Worm (Caenorhabditis elegans) whole organism, mixed stage, embryonic: Measurements from ENCODE around the gene F57B1.6.

Source experiments
- ceh-39 ChIP-seq: fragments of 150-350 bp; optimal IDR thresholded peaks from 2 replicates; lab custom pipeline; 2014; ENCODE audit warnings: missing biosample characterization, missing genetic modification characterization
- ces-1 ChIP-seq: fragments of 150-350 bp; optimal IDR thresholded peaks from 2 replicates; lab custom pipeline; 2014; ENCODE audit warnings: missing biosample characterization, missing genetic modification reagents, missing genetic modification characterization
- cnd-1 ChIP-seq: fragments of 200-800 bp; sonication (Bioruptor generic); optimal IDR thresholded peaks from 2 replicates; lab custom pipeline; 2018; ENCODE audit warnings: mild to moderate bottlenecking, missing genetic modification characterization, missing compliant biosample characterization
- elt-3 ChIP-seq: fragments of 150-350 bp; optimal IDR thresholded peaks from 2 replicates; lab custom pipeline; 2014; ENCODE audit warnings: missing biosample characterization, missing genetic modification characterization
- lin-13 ChIP-seq: fragments of 150-350 bp; optimal IDR thresholded peaks from 2 replicates; lab custom pipeline; 2014; ENCODE audit warnings: missing biosample characterization, missing genetic modification characterization
- lsy-2 ChIP-seq: fragments of 150-350 bp; optimal IDR thresholded peaks from 2 replicates; lab custom pipeline; 2014; ENCODE audit warnings: missing biosample characterization, missing genetic modification characterization
- nhr-2 ChIP-seq: fragments of 150-350 bp; optimal IDR thresholded peaks from 2 replicates; lab custom pipeline; 2014; ENCODE audit warnings: missing biosample characterization, missing genetic modification characterization
- nhr-28 ChIP-seq: fragments of 150-350 bp; optimal IDR thresholded peaks from 2 replicates; lab custom pipeline; 2014; ENCODE audit warnings: missing biosample characterization, missing genetic modification characterization
- nhr-76 ChIP-seq: sonication (generic microtip); optimal IDR thresholded peaks from 2 replicates; lab custom pipeline; 2017; ENCODE audit warnings: missing biosample characterization, missing genetic modification characterization
- sem-2 ChIP-seq: fragments of 200-800 bp; sonication (Bioruptor generic); optimal IDR thresholded peaks from 2 replicates; lab custom pipeline; 2018; ENCODE audit warnings: mild to moderate bottlenecking, missing genetic modification characterization, missing compliant biosample characterization
- snpc-4 ChIP-seq: fragments of 150-350 bp; optimal IDR thresholded peaks from 2 replicates; lab custom pipeline; 2014; ENCODE audit warnings: missing biosample characterization, missing genetic modification characterization
- unc-62 ChIP-seq: fragments of 150-350 bp; optimal IDR thresholded peaks from 2 replicates; lab custom pipeline; 2014; ENCODE audit warnings: missing biosample characterization, missing genetic modification reagents, missing genetic modification characterization
- ztf-11 ChIP-seq: fragments of 150-350 bp; optimal IDR thresholded peaks from 2 replicates; lab custom pipeline; 2014; ENCODE audit warnings: missing biosample characterization, missing genetic modification characterization

ce11 chrV:13229538-13229937, 20.1 kb downstream of the F57B1.6 start:
- TF ChIP-seq lsy-2 (tag; lab: Kevin White, UChicago) (no peak), nhr-76 (tag; lab: Kevin White, UChicago) (no peak), elt-3 (no peak), ceh-39 (no peak), ztf-11 (tag; lab: Kevin White, UChicago) (no peak), unc-62 (GFP tag; lab: Kevin White, UChicago) (no peak), nhr-2 (tag; lab: Kevin White, UChicago) (no peak), sem-2 (GFP tag; lab: Kevin White, UChicago) (no peak), snpc-4 (tag; lab: Kevin White, UChicago) (no peak), ces-1 (no peak), lin-13 (no peak), cnd-1 (tag; lab: Kevin White, UChicago) (no peak), nhr-28 (tag; lab: Kevin White, UChicago) (no peak)
